Fruit fly (Drosophila melanogaster) whole organism, embryonic: Measurements from ENCODE around the gene CG12814.

ENCODE experiments used
- Abd-B ChIP-seq: fragments of 200-800 bp; sonication (Bioruptor generic); optimal IDR thresholded peaks from 2 replicates; lab custom pipeline; 2018; ENCODE audit warnings: missing biosample characterization, mild to moderate bottlenecking, missing genetic modification characterization, moderate library complexity
- Asciz ChIP-seq: fragments of 200-800 bp; sonication (Bioruptor generic); optimal IDR thresholded peaks from 2 replicates; lab custom pipeline; 2017; ENCODE audit warnings: missing biosample characterization, mild to moderate bottlenecking, missing genetic modification characterization, missing genetic modification reagents
- BEAF-32 ChIP-seq: fragments of 200-800 bp; sonication (Bioruptor generic); optimal IDR thresholded peaks from 3 replicates; lab custom pipeline; 2017; ENCODE audit warnings: missing biosample characterization, missing genetic modification characterization, mild to moderate bottlenecking, moderate library complexity, missing genetic modification reagents
- CG10321 ChIP-seq: fragments of 200-800 bp; sonication (Bioruptor generic); IDR thresholded peaks from 2 replicates; pipeline ENCODE4 v1.3.6; 2022; ENCODE audit warnings: missing biosample characterization, missing genetic modification characterization
- CG10366 ChIP-seq: fragments of 200-800 bp; sonication (Bioruptor generic); IDR thresholded peaks from 2 replicates; pipeline ENCODE4 v1.3.6; 2022; ENCODE audit warnings: missing biosample characterization, missing genetic modification characterization
- CG11398 ChIP-seq: fragments of 200-800 bp; sonication (Bioruptor generic); optimal IDR thresholded peaks from 2 replicates; lab custom pipeline; 2016; ENCODE audit warnings: missing biosample characterization, missing genetic modification characterization
- CG11723 ChIP-seq: fragments of 200-800 bp; sonication (Bioruptor generic); optimal IDR thresholded peaks from 2 replicates; lab custom pipeline; 2017; ENCODE audit warnings: missing biosample characterization, mild to moderate bottlenecking, missing genetic modification characterization
- CG12659 ChIP-seq: fragments of 200-800 bp; sonication (Bioruptor generic); optimal IDR thresholded peaks from 3 replicates; lab custom pipeline; 2017; ENCODE audit warnings: mild to moderate bottlenecking, missing biosample characterization, missing genetic modification reagents, missing genetic modification characterization
- CG14014 ChIP-seq: fragments of 200-800 bp; sonication (Bioruptor generic); IDR thresholded peaks from 2 replicates; pipeline ENCODE4 v1.3.6; 2022; ENCODE audit warnings: missing biosample characterization, missing genetic modification characterization
- CG14860 ChIP-seq: fragments of 200-800 bp; sonication (Bioruptor generic); IDR thresholded peaks from 3 replicates; pipeline ENCODE4 v1.3.6; 2022; ENCODE audit warnings: missing biosample characterization, missing genetic modification characterization; ENCODE audit not compliant: partially characterized antibody
- CG18599 ChIP-seq: fragments of 200-800 bp; sonication (Bioruptor generic); optimal IDR thresholded peaks from 3 replicates; lab custom pipeline; 2017; ENCODE audit warnings: missing biosample characterization, missing genetic modification characterization, mild to moderate bottlenecking, moderate library complexity, missing genetic modification reagents
- CG2678 ChIP-seq: fragments of 200-800 bp; sonication (Bioruptor generic); optimal IDR thresholded peaks from 3 replicates; lab custom pipeline; 2019; ENCODE audit warnings: missing biosample characterization, mild to moderate bottlenecking, missing genetic modification characterization, moderate library complexity
- CG2889 ChIP-seq: fragments of 200-800 bp; sonication (Bioruptor generic); IDR thresholded peaks from 3 replicates; pipeline ENCODE4 v1.3.6; 2022; ENCODE audit warnings: missing biosample characterization, missing genetic modification characterization
- CG31224 ChIP-seq: fragments of 200-800 bp; sonication (Bioruptor generic); IDR thresholded peaks from 2 replicates; pipeline ENCODE4 v1.3.6; 2022; ENCODE audit warnings: missing biosample characterization, missing genetic modification characterization
- CG31365 ChIP-seq: fragments of 200-800 bp; sonication (Bioruptor generic); optimal IDR thresholded peaks from 2 replicates; lab custom pipeline; 2018; ENCODE audit warnings: missing biosample characterization, mild to moderate bottlenecking, missing genetic modification characterization
- CG3407 ChIP-seq: fragments of 200-800 bp; sonication (Bioruptor generic); optimal IDR thresholded peaks from 2 replicates; lab custom pipeline; 2018; ENCODE audit warnings: missing biosample characterization, mild to moderate bottlenecking, missing genetic modification characterization
- CG43689 ChIP-seq: fragments of 200-800 bp; sonication (Bioruptor generic); IDR thresholded peaks from 2 replicates; pipeline ENCODE4 v1.3.6; 2022; ENCODE audit warnings: missing biosample characterization, missing genetic modification characterization
- CG6813 ChIP-seq: fragments of 200-800 bp; sonication (Bioruptor generic); optimal IDR thresholded peaks from 2 replicates; lab custom pipeline; 2017; ENCODE audit warnings: missing biosample characterization, missing genetic modification characterization, mild to moderate bottlenecking, moderate library complexity, missing genetic modification reagents
- CHES-1-like ChIP-seq: fragments of 200-800 bp; sonication (Bioruptor generic); optimal IDR thresholded peaks from 2 replicates; lab custom pipeline; 2016; ENCODE audit warnings: missing biosample characterization, missing genetic modification characterization
- H2.0 ChIP-seq: fragments of 200-800 bp; sonication (Bioruptor generic); IDR thresholded peaks from 2 replicates; pipeline ENCODE4 v1.3.6; 2022; ENCODE audit warnings: missing biosample characterization, missing genetic modification characterization
- Hr3 ChIP-seq: fragments of 200-800 bp; sonication (Bioruptor generic); optimal IDR thresholded peaks from 3 replicates; lab custom pipeline; 2016; ENCODE audit warnings: missing biosample characterization, missing genetic modification characterization
- Lhr ChIP-seq: fragments of 200-800 bp; sonication (Bioruptor generic); optimal IDR thresholded peaks from 3 replicates; lab custom pipeline; 2017; ENCODE audit warnings: mild to moderate bottlenecking, missing biosample characterization, missing genetic modification reagents, missing genetic modification characterization
- Lim3 ChIP-seq: fragments of 200-800 bp; sonication (Bioruptor generic); IDR thresholded peaks from 2 replicates; pipeline ENCODE4 v1.3.6; 2022; ENCODE audit warnings: missing biosample characterization, missing genetic modification characterization
- Scr ChIP-seq: fragments of 200-800 bp; sonication (Bioruptor generic); IDR thresholded peaks from 2 replicates; pipeline ENCODE4 v1.3.6; 2022; ENCODE audit warnings: missing biosample characterization, missing genetic modification characterization; ENCODE audit not compliant: partially characterized antibody
- Six4 ChIP-seq: fragments of 200-800 bp; sonication (Bioruptor generic); optimal IDR thresholded peaks from 2 replicates; lab custom pipeline; 2016; ENCODE audit warnings: missing biosample characterization, missing genetic modification characterization
- Ssrp ChIP-seq: fragments of 200-800 bp; sonication (Bioruptor generic); optimal IDR thresholded peaks from 2 replicates; lab custom pipeline; 2018; ENCODE audit warnings: missing biosample characterization, mild to moderate bottlenecking, missing genetic modification characterization, moderate library complexity
- Taf1 ChIP-seq: fragments of 200-800 bp; sonication (Bioruptor generic); IDR thresholded peaks from 2 replicates; pipeline ENCODE4 v1.3.6; 2022; ENCODE audit warnings: missing biosample characterization, missing genetic modification characterization
- Trl ChIP-seq, 3 experiments: fragments of >200 bp in 2 of 3; fragments of 200-800 bp in 1 of 3; sonication (Bioruptor generic) in 1 of 3; optimal IDR thresholded peaks; 2 replicates in 1 of 3; 3 replicates in 2 of 3; lab custom pipeline; 2016 to 2017; ENCODE audit warnings: missing biosample characterization in 1 of 3, missing genetic modification characterization in 1 of 3
- ab ChIP-seq: fragments of 200-800 bp; sonication (Bioruptor generic); optimal IDR thresholded peaks from 2 replicates; lab custom pipeline; 2016; ENCODE audit warnings: missing biosample characterization, missing genetic modification characterization
- ac ChIP-seq: fragments of 200-800 bp; sonication (Bioruptor generic); optimal IDR thresholded peaks from 3 replicates; lab custom pipeline; 2017; ENCODE audit warnings: missing biosample characterization, mild to moderate bottlenecking, missing genetic modification characterization
- ara ChIP-seq: fragments of 200-800 bp; sonication (Bioruptor generic); IDR thresholded peaks from 2 replicates; pipeline ENCODE4 v1.3.6; 2022; ENCODE audit warnings: missing biosample characterization, missing genetic modification characterization
- bigmax ChIP-seq: fragments of 200-800 bp; sonication (Bioruptor generic); optimal IDR thresholded peaks from 2 replicates; lab custom pipeline; 2018; ENCODE audit warnings: missing biosample characterization, mild to moderate bottlenecking, missing genetic modification characterization
- chif ChIP-seq, 2 experiments: fragments of 200-800 bp; sonication (Bioruptor generic); optimal IDR thresholded peaks; 3 replicates each; lab custom pipeline; 2016; ENCODE audit warnings: missing biosample characterization in 2 of 2, missing genetic modification characterization in 2 of 2
- chm ChIP-seq: fragments of 200-800 bp; sonication (Bioruptor generic); IDR thresholded peaks from 2 replicates; pipeline ENCODE4 v1.3.6; 2022; ENCODE audit warnings: missing biosample characterization, missing genetic modification characterization
- crc ChIP-seq: fragments of 200-800 bp; sonication (Bioruptor generic); optimal IDR thresholded peaks from 2 replicates; lab custom pipeline; 2016; ENCODE audit warnings: missing biosample characterization, missing genetic modification characterization
- dimm ChIP-seq: fragments of 200-800 bp; sonication (Bioruptor generic); IDR thresholded peaks from 2 replicates; pipeline ENCODE4 v1.3.6; 2022; ENCODE audit warnings: missing biosample characterization, missing genetic modification characterization
- en ChIP-seq: fragments of 200-800 bp; sonication (Bioruptor generic); optimal IDR thresholded peaks from 2 replicates; lab custom pipeline; 2016; ENCODE audit warnings: missing biosample characterization, missing genetic modification characterization
- gcm2 ChIP-seq: fragments of 200-800 bp; sonication (Bioruptor generic); optimal IDR thresholded peaks from 2 replicates; lab custom pipeline; 2016; ENCODE audit warnings: missing biosample characterization, missing genetic modification characterization
- gfzf ChIP-seq: fragments of 200-800 bp; sonication (Bioruptor generic); optimal IDR thresholded peaks from 2 replicates; lab custom pipeline; 2016; ENCODE audit warnings: missing biosample characterization, mild to moderate bottlenecking, missing genetic modification characterization, moderate library complexity
- gt ChIP-seq: fragments of 200-800 bp; sonication (Bioruptor generic); IDR thresholded peaks from 2 replicates; pipeline ENCODE4 v1.3.6; 2022; ENCODE audit warnings: missing biosample characterization, missing genetic modification characterization
- hth ChIP-seq: fragments of >200 bp; optimal IDR thresholded peaks from 2 replicates; lab custom pipeline; 2017; ENCODE audit warnings: inconsistent platforms
- kah ChIP-seq: fragments of 200-800 bp; sonication (Bioruptor generic); optimal IDR thresholded peaks from 2 replicates; lab custom pipeline; 2018; ENCODE audit warnings: missing biosample characterization, mild to moderate bottlenecking, missing genetic modification characterization
- lab ChIP-seq: fragments of 200-800 bp; sonication (Bioruptor generic); optimal IDR thresholded peaks from 3 replicates; lab custom pipeline; 2017; ENCODE audit warnings: missing biosample characterization, missing genetic modification characterization, mild to moderate bottlenecking, moderate library complexity, missing genetic modification reagents
- nerfin-1 ChIP-seq: fragments of 200-800 bp; sonication (Bioruptor generic); optimal IDR thresholded peaks from 3 replicates; lab custom pipeline; 2019; ENCODE audit warnings: missing biosample characterization, mild to moderate bottlenecking, missing genetic modification characterization, moderate library complexity
- p53 ChIP-seq: fragments of 200-800 bp; sonication (Bioruptor generic); optimal IDR thresholded peaks from 2 replicates; lab custom pipeline; 2016; ENCODE audit warnings: missing biosample characterization, missing genetic modification characterization
- prd ChIP-seq, 3 experiments: fragments of >200 bp in 2 of 3; fragments of 200-800 bp in 1 of 3; sonication (Bioruptor generic) in 1 of 3; optimal IDR thresholded peaks in 2 of 3; IDR thresholded peaks in 1 of 3; 2 replicates in 2 of 3; 3 replicates in 1 of 3; pipeline versions ENCODE4 v1.3.6 to Lab custom; 2017 to 2022; ENCODE audit warnings: missing biosample characterization in 1 of 3, missing genetic modification characterization in 1 of 3
- psq ChIP-seq: fragments of 200-800 bp; sonication (Bioruptor generic); optimal IDR thresholded peaks from 2 replicates; lab custom pipeline; 2017; ENCODE audit warnings: missing biosample characterization, missing genetic modification characterization
- repo ChIP-seq: fragments of 200-800 bp; sonication (Bioruptor generic); optimal IDR thresholded peaks from 2 replicates; lab custom pipeline; 2016; ENCODE audit warnings: missing biosample characterization, missing genetic modification characterization
- tap ChIP-seq: fragments of 200-800 bp; optimal IDR thresholded peaks from 3 replicates; lab custom pipeline; 2019; ENCODE audit warnings: missing biosample characterization, mild to moderate bottlenecking, missing genetic modification characterization, moderate library complexity
- tx ChIP-seq: fragments of 200-800 bp; sonication (Bioruptor generic); optimal IDR thresholded peaks from 2 replicates; lab custom pipeline; 2016; ENCODE audit warnings: missing biosample characterization, missing genetic modification characterization
- wek ChIP-seq: fragments of 200-800 bp; sonication (Bioruptor generic); optimal IDR thresholded peaks from 3 replicates; lab custom pipeline; 2018; ENCODE audit warnings: missing biosample characterization, mild to moderate bottlenecking, missing genetic modification characterization, moderate library complexity

CG12814 gene

dm6 chr3R:10150555-10150954 is 38.8 kb downstream of the CG12814 start (continued):
- TF ChIP-seq tx (GFP tag; lab: Kevin White, UChicago): no peak
- TF ChIP-seq Six4 (GFP tag; lab: Kevin White, UChicago): no peak
- TF ChIP-seq CG31224 (GFP tag; lab: Robert Waterston, UW): no peak
- no peak for TF ChIP-seq CG14860 (GFP tag; lab: Robert Waterston, UW)
- TF ChIP-seq CHES-1-like (GFP tag; lab: Kevin White, UChicago): no peak
- peak; percentile 20 for TF ChIP-seq CG3407 (GFP tag; lab: Kevin White, UChicago)
- no peak for TF ChIP-seq Lim3
- TF ChIP-seq kah (GFP tag; lab: Kevin White, UChicago): no peak
- TF ChIP-seq prd (optimal IDR thresholded peaks at IDR 0.05; lab: Kevin White, UChicago): no peak
- no peak for TF ChIP-seq prd (GFP tag; IDR thresholded peaks at IDR 0.05; lab: Robert Waterston, UW)
- no peak for TF ChIP-seq Hr3 (GFP tag; lab: Kevin White, UChicago)
- no peak for TF ChIP-seq gcm2 (GFP tag; lab: Kevin White, UChicago)
- no peak for TF ChIP-seq bigmax (GFP tag; lab: Kevin White, UChicago)
- no peak for TF ChIP-seq dimm (GFP tag; lab: Robert Waterston, UW)
- TF ChIP-seq nerfin-1 (tag; lab: Kevin White, UChicago): no peak
- no peak for TF ChIP-seq psq (GFP tag; lab: Kevin White, UChicago)
- no peak for TF ChIP-seq H2.0 (GFP tag; lab: Robert Waterston, UW)
- no peak for TF ChIP-seq ac
- TF ChIP-seq CG10321: no peak
- no peak for TF ChIP-seq repo (GFP tag; lab: Kevin White, UChicago)
- TF ChIP-seq p53 (GFP tag; lab: Kevin White, UChicago): no peak
- no peak for TF ChIP-seq gfzf (GFP tag; lab: Kevin White, UChicago)
- no peak for TF ChIP-seq en
- TF ChIP-seq CG14014: no peak; the same call in 1 of the 2 replicates
- TF ChIP-seq CG10366 (GFP tag; lab: Robert Waterston, UW): no peak
- no peak for TF ChIP-seq Lhr (GFP tag; lab: Kevin White, UChicago)
- no peak for TF ChIP-seq BEAF-32 (GFP tag; lab: Kevin White, UChicago)
- no peak for TF ChIP-seq tap (tag; lab: Kevin White, UChicago)
- TF ChIP-seq crc: no peak
- no peak for TF ChIP-seq Abd-B
- TF ChIP-seq ab (GFP tag; lab: Kevin White, UChicago): no peak
- peak; percentile 10 for TF ChIP-seq Asciz (GFP tag; lab: Kevin White, UChicago)
- no peak for TF ChIP-seq CG11398 (GFP tag; lab: Kevin White, UChicago)
- no peak for TF ChIP-seq chif (GFP tag; optimal IDR thresholded peaks at IDR 0.05; lab: Kevin White, UChicago)
- TF ChIP-seq lab (GFP tag; lab: Kevin White, UChicago): no peak
- TF ChIP-seq gt (GFP tag; lab: Robert Waterston, UW): no peak
- TF ChIP-seq Taf1 (GFP tag; lab: Robert Waterston, UW): no peak
- no peak for TF ChIP-seq CG18599 (GFP tag; lab: Kevin White, UChicago)
- no peak for TF ChIP-seq CG12659 (GFP tag; lab: Kevin White, UChicago)
- no peak for TF ChIP-seq chm (GFP tag; lab: Robert Waterston, UW)
- TF ChIP-seq CG6813 (GFP tag; lab: Kevin White, UChicago): no peak
- TF ChIP-seq ara (GFP tag; lab: Robert Waterston, UW): peak; percentile 48; the same call in 1 of the 2 replicates
- TF ChIP-seq Ssrp (tag; lab: Kevin White, UChicago): no peak
- TF ChIP-seq wek (GFP tag; lab: Kevin White, UChicago): peak; percentile 49
- no peak for TF ChIP-seq Trl (optimal IDR thresholded peaks at IDR 0.05; lab: Kevin White, UChicago)
- TF ChIP-seq Trl (GFP tag; optimal IDR thresholded peaks at IDR 0.05; lab: Kevin White, UChicago): no peak
- no peak for TF ChIP-seq Scr (GFP tag; lab: Robert Waterston, UW)
- no peak for TF ChIP-seq CG2889 (GFP tag; lab: Robert Waterston, UW)
- no peak for TF ChIP-seq hth (lab: Kevin White, UChicago)
- no peak for TF ChIP-seq CG31365 (tag; lab: Kevin White, UChicago)
- peak; percentile 31 for TF ChIP-seq CG2678 (tag; lab: Kevin White, UChicago)
- no peak for TF ChIP-seq CG43689
- peak; percentile 14 for TF ChIP-seq CG11723 (GFP tag; lab: Kevin White, UChicago)
